Worm (Caenorhabditis elegans): ENCODE results near the gene F13H8.1.

Gene F13H8.1

DNA sequence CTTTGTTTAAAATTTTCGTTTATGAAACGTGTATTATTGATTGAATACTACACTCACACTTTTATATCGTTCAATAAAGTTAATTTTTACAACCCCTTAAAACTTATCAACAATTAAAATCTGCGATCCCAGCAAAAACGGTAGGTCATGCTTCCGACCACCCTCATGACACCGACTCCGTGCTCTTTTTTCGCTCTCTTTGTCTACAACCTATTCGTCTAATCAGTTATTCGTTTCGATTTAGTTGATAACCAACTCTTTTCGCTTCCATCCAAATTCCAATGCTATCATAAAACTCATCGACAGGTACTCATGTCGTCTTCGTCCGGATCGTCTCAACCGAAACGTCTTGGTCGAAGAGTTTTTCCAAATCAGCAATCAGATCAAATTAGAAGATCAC, at the start of gene F13H8.1:
TSS of gene F13H8.1 (plus strand) at position 311 of the 400 bp plus-strand sequence.
- no peak for TF ChIP-seq hmg-4 (GFP tag; optimal IDR thresholded peaks at IDR 0.05)
- no peak for TF ChIP-seq ceh-36 (tag; optimal IDR thresholded peaks at IDR 0.05)
- no peak for TF ChIP-seq tra-4 (tag; optimal IDR thresholded peaks at IDR 0.05)
- TF ChIP-seq ama-1 (optimal IDR thresholded peaks at IDR 0.05) = no peak
- TF ChIP-seq aly-1 (tag; optimal IDR thresholded peaks at IDR 0.05) = no peak
- no peak for TF ChIP-seq sea-1 (GFP tag; conservative IDR thresholded peaks at IDR 0.05)
- TF ChIP-seq scrt-1 (GFP tag; IDR thresholded peaks at IDR 0.05) = no peak
- no peak for TF ChIP-seq hmbx-1 (tag; optimal IDR thresholded peaks at IDR 0.05)
- no peak for TF ChIP-seq pes-1 (GFP tag; IDR thresholded peaks at IDR 0.05)

- no peak for TF ChIP-seq hmbx-1 (tag; optimal IDR thresholded peaks at IDR 0.05)
These were observed 47.6 kb upstream of the F13H8.1 start, which contains the start of gene T24H7.9 for ce11 chrII:6235432-6236092. Gene T24H7.9, minus strand, starts transcription at chrII:6235505.

DNA sequence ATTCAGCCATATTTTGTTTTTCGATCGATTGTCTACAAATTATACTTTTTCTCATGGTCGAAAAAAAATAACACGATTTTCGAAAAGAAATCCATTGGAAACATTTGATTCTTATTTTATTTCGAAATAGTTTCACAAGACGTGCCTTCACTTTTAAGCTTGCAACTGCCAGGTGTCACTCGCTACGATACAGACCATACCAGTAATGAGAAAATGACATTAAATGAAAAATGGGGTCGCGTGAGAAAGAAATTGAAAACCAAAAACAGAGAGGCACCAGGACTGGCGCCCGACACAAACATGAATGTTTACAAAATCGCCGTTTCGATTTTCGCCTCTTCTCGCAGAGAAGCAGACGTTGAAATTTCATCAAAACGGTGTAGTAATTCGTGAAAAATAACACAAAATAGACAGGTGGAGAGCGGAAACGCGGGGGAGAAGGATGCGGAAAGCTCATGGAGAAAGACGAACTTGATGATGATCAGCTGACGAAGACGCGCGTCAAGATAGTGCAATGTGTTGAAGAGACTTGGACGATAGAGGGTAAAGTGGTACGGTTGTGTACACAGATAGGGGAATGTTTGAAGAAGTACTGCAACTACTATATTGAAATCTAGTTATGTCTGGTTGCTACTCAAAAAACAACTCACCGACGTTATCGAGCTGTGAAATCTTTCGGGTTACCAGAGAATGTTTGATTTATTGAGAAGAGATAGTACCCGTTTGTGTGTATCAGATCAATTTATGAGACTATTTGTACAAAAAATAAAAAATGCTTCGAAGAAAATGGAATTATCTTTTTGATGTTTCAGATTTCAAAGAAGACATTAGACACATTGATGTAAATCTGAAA, 46.9 kb upstream of the F13H8.1 start:
- no peak for TF ChIP-seq scrt-1 (GFP tag; IDR thresholded peaks at IDR 0.05)
- no peak for TF ChIP-seq tbx-37 (GFP tag; conservative IDR thresholded peaks at IDR 0.05)
- TF ChIP-seq B0310.2 (tag; optimal IDR thresholded peaks at IDR 0.05) = no peak
- TF ChIP-seq ceh-36 (tag; optimal IDR thresholded peaks at IDR 0.05) = no peak
- TF ChIP-seq hmg-4 (GFP tag; optimal IDR thresholded peaks at IDR 0.05) = no peak
- TF ChIP-seq hmbx-1 (tag; optimal IDR thresholded peaks at IDR 0.05) = no peak
- no peak for TF ChIP-seq tra-4 (tag; optimal IDR thresholded peaks at IDR 0.05)
- no peak for TF ChIP-seq ama-1 (optimal IDR thresholded peaks at IDR 0.05)
- no peak for TF ChIP-seq F13C5.2 (tag; optimal IDR thresholded peaks at IDR 0.05)
- TF ChIP-seq sea-1 (GFP tag; conservative IDR thresholded peaks at IDR 0.05) = no peak
- TF ChIP-seq pes-1 (GFP tag; IDR thresholded peaks at IDR 0.05) = no peak
- TF ChIP-seq ceh-13 (GFP tag; optimal IDR thresholded peaks at IDR 0.05) = no peak
- no peak for TF ChIP-seq hnd-1 (tag; optimal IDR thresholded peaks at IDR 0.05)
- no peak for TF ChIP-seq tbx-11 (GFP tag; IDR thresholded peaks at IDR 0.05)
- TF ChIP-seq flt-1 (GFP tag; IDR thresholded peaks at IDR 0.05) = no peak
- no peak for TF ChIP-seq ets-7 (tag; optimal IDR thresholded peaks at IDR 0.05)
- TF ChIP-seq aly-1 (tag; optimal IDR thresholded peaks at IDR 0.05) = no peak

- TF ChIP-seq hnd-1 (tag; optimal IDR thresholded peaks at IDR 0.05) (no peak), pes-1 (GFP tag; IDR thresholded peaks at IDR 0.05) (no peak), hmg-4 (GFP tag; optimal IDR thresholded peaks at IDR 0.05) (no peak), aly-1 (tag; optimal IDR thresholded peaks at IDR 0.05) (no peak), sea-1 (GFP tag; conservative IDR thresholded peaks at IDR 0.05) (no peak), F13C5.2 (tag; optimal IDR thresholded peaks at IDR 0.05) (no peak), hmbx-1 (tag; optimal IDR thresholded peaks at IDR 0.05) (no peak), ets-7 (tag; optimal IDR thresholded peaks at IDR 0.05) (no peak), tbx-37 (GFP tag; conservative IDR thresholded peaks at IDR 0.05) (no peak), ceh-36 (tag; optimal IDR thresholded peaks at IDR 0.05) (no peak), tbx-11 (GFP tag; IDR thresholded peaks at IDR 0.05) (no peak), ceh-13 (GFP tag; optimal IDR thresholded peaks at IDR 0.05) (no peak), tra-4 (tag; optimal IDR thresholded peaks at IDR 0.05) (no peak)
These were observed 41.4 kb upstream of the F13H8.1 start, which contains the start of gene T24H7.8 for ce11 chrII:6241758-6242157. Gene T24H7.8, plus strand, starts transcription at chrII:6242058.

DNA sequence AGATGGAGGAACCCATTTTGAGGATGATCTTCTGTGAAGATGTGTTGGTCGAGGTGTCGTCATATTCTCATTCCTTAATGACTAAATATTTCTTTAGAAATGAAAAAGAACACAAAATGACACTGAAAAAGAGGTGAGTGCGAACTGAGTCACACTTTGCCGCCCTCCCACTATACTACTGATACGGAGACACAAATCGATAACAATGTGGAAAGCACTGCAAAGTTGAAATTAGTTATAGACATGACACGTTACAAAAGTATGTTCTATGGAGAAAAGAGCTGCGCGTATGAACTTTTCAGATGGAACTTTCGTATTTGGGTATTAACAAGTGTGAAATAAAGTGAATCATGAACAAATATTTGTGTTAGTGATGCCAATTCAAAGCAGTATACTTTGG, 39.0 kb upstream of the F13H8.1 start, which contains the start of gene tat-4:
TSS of gene tat-4 (minus strand) at position 117 of the 400 bp plus-strand sequence.
- TF ChIP-seq ets-7 (tag; optimal IDR thresholded peaks at IDR 0.05) (no peak), tra-4 (tag; optimal IDR thresholded peaks at IDR 0.05) (no peak), flt-1 (GFP tag; IDR thresholded peaks at IDR 0.05) (no peak), ama-1 (optimal IDR thresholded peaks at IDR 0.05) (no peak), B0310.2 (tag; optimal IDR thresholded peaks at IDR 0.05) (no peak), tbx-11 (GFP tag; IDR thresholded peaks at IDR 0.05) (no peak), pes-1 (GFP tag; IDR thresholded peaks at IDR 0.05) (no peak), sea-1 (GFP tag; conservative IDR thresholded peaks at IDR 0.05) (no peak), F13C5.2 (tag; optimal IDR thresholded peaks at IDR 0.05) (no peak), ceh-13 (GFP tag; optimal IDR thresholded peaks at IDR 0.05) (no peak), tbx-37 (GFP tag; conservative IDR thresholded peaks at IDR 0.05) (no peak), scrt-1 (GFP tag; IDR thresholded peaks at IDR 0.05) (no peak), hmg-4 (GFP tag; optimal IDR thresholded peaks at IDR 0.05) (no peak), hnd-1 (tag; optimal IDR thresholded peaks at IDR 0.05) (no peak), hmbx-1 (tag; optimal IDR thresholded peaks at IDR 0.05) (no peak), aly-1 (tag; optimal IDR thresholded peaks at IDR 0.05) (no peak), ceh-36 (tag; optimal IDR thresholded peaks at IDR 0.05) (no peak)

DNA sequence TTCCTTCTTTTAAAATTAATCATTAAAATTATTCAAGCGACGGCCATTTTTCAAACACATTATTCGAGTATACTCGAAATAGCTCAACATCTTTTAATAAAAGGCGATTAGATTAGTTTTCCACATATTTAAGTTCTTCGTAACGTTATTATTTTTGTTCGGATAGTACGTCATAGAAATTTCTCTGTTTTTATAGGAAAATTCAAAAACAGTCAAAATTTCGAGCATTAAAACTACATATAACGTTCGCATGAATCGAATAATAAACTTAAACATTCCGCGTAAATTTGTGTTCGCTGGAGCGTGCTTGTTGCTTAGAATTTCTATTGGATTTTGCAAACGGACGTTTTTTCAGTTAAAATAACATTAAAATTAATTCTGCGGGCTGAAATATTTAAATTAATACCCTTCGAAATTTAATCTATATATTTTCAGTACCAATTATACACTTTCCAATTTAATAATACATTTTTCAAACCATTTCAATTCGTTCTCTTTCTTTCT, 37.9 kb upstream of the F13H8.1 start, which contains the start of gene blos-4:
TSS of gene blos-4 (plus strand) at position 51 of the 504 bp plus-strand sequence.
- TF ChIP-seq ets-7 (tag; optimal IDR thresholded peaks at IDR 0.05) = no peak
- TF ChIP-seq sea-1 (GFP tag; conservative IDR thresholded peaks at IDR 0.05) = no peak
- TF ChIP-seq F13C5.2 (tag; optimal IDR thresholded peaks at IDR 0.05) = no peak
- TF ChIP-seq pes-1 (GFP tag; IDR thresholded peaks at IDR 0.05) = no peak

DNA sequence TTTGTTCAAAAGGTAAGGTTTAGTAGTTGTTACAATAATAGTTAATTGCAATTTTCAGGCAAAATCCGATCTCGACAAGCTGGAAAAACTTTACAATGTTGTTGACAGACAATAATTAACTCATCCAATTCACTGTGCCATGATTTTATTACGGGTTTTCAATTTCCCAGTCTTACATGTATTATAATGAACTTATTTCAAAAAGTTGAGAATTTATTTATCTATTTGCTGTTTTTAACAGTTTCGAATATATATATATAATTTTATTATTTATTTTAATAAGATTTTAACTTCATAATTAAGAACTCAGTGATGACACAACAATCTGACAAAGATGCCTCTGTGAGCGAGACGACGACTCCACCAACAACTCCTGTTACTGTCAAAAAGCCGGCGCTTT, 37.1 kb upstream of the F13H8.1 start, which contains the start of gene lelo-1:
TSS of gene lelo-1 (plus strand) at position 301 of the 400 bp plus-strand sequence.
- TF ChIP-seq sea-1 (GFP tag; conservative IDR thresholded peaks at IDR 0.05) (no peak), tbx-11 (GFP tag; IDR thresholded peaks at IDR 0.05) (no peak), ceh-13 (GFP tag; optimal IDR thresholded peaks at IDR 0.05) (no peak), tra-4 (tag; optimal IDR thresholded peaks at IDR 0.05) (no peak), tbx-37 (GFP tag; conservative IDR thresholded peaks at IDR 0.05) (no peak), hnd-1 (tag; optimal IDR thresholded peaks at IDR 0.05) (no peak), ets-7 (tag; optimal IDR thresholded peaks at IDR 0.05) (no peak)
